Worm (Caenorhabditis elegans): ENCODE data around the gene cah-4.

The cah-4 gene

ce11 chrX:13543350-13543749 lies 976 bp downstream of the cah-4 start:
- TF ChIP-seq dao-5 (tag; optimal IDR thresholded peaks at IDR 0.05) = no peak
- no peak for TF ChIP-seq W03F9.2 (tag; optimal IDR thresholded peaks at IDR 0.05)
- TF ChIP-seq him-1 (tag; optimal IDR thresholded peaks at IDR 0.05) = no peak

ce11 chrX:13544544-13545021 lies 2.2 kb downstream of the cah-4 start:
- TF ChIP-seq dao-5 (tag; optimal IDR thresholded peaks at IDR 0.05) (no peak), him-1 (tag; optimal IDR thresholded peaks at IDR 0.05) (no peak), W03F9.2 (tag; optimal IDR thresholded peaks at IDR 0.05) (no peak)

ce11 chrX:13550890-13551289 lies 8.5 kb downstream of the cah-4 start, which contains the start of gene odr-1:
Gene odr-1 (minus strand): TSS chrX:13550990.
- TF ChIP-seq dao-5 (tag; optimal IDR thresholded peaks at IDR 0.05) (no peak), him-1 (tag; optimal IDR thresholded peaks at IDR 0.05) (no peak), W03F9.2 (tag; optimal IDR thresholded peaks at IDR 0.05) (no peak)

ce11 chrX:13555098-13555497 lies 12.7 kb downstream of the cah-4 start:
- no peak for TF ChIP-seq W03F9.2 (tag; optimal IDR thresholded peaks at IDR 0.05)
- no peak for TF ChIP-seq dao-5 (tag; optimal IDR thresholded peaks at IDR 0.05)
- TF ChIP-seq him-1 (tag; optimal IDR thresholded peaks at IDR 0.05) = no peak

DNA sequence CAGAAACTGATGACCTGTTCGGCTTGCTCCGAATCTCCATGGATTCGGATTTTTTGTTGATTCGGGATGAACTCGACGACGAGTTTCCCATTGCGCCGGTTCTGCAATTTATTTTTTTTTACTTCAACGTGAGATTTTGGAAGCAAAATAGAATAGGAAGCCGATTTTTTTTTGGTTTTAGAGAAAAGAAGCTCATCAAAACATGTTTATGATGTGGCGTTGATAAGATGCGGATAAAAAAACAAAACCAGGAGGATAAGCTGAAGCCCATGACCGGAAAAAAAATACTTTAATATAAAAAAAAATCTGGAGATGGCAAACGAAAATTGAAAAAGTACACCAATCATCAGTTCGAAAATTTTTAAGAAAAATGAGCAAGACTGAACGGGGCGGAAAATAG lies 13.7 kb downstream of the cah-4 start, which contains the start of gene glb-20:
Gene glb-20, minus strand, starts transcription at position 101 of the 400 bp plus-strand sequence.
- no peak for TF ChIP-seq W03F9.2 (tag; optimal IDR thresholded peaks at IDR 0.05)
- no peak for TF ChIP-seq dao-5 (tag; optimal IDR thresholded peaks at IDR 0.05)
- no peak for TF ChIP-seq him-1 (tag; optimal IDR thresholded peaks at IDR 0.05)

ce11 chrX:13558667-13559066 lies 16.3 kb downstream of the cah-4 start:
- TF ChIP-seq him-1 (tag; optimal IDR thresholded peaks at IDR 0.05) (no peak), W03F9.2 (tag; optimal IDR thresholded peaks at IDR 0.05) (no peak), dao-5 (tag; optimal IDR thresholded peaks at IDR 0.05) (no peak)

ce11 chrX:13561954-13562353 lies 19.6 kb downstream of the cah-4 start:
- no peak for TF ChIP-seq W03F9.2 (tag; optimal IDR thresholded peaks at IDR 0.05)

DNA sequence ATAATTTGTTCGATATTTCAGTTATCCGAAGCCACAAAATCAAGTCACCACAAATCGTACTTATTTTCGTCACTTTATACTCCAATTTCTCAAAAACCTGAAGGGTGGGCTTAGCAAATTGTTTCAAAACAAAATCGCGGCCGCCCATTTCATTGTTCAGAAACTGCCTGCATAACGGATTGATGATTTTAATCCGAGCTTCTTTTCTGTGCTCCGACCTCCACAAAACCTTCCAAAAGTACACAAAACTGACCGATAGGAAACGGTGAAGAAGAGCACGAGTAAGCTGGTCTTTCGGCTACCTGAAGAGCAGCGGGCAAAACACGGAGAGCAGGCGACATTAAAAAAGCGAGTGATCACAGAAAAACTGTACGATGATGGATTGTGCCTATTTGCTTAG lies 24.1 kb downstream of the cah-4 start, which contains the start of gene R01E6.2:
Gene R01E6.2, minus strand, starts transcription at position 101 of the 400 bp plus-strand sequence.
- no peak for TF ChIP-seq W03F9.2 (tag; optimal IDR thresholded peaks at IDR 0.05)
- TF ChIP-seq him-1 (tag; optimal IDR thresholded peaks at IDR 0.05) = no peak
- no peak for TF ChIP-seq dao-5 (tag; optimal IDR thresholded peaks at IDR 0.05)

ce11 chrX:13569854-13570253 lies 27.5 kb downstream of the cah-4 start, which contains the start of gene R01E6.7:
Gene R01E6.7 (minus strand): TSS chrX:13569954.
- TF ChIP-seq dao-5 (tag; optimal IDR thresholded peaks at IDR 0.05) = no peak
- no peak for TF ChIP-seq W03F9.2 (tag; optimal IDR thresholded peaks at IDR 0.05)

DNA sequence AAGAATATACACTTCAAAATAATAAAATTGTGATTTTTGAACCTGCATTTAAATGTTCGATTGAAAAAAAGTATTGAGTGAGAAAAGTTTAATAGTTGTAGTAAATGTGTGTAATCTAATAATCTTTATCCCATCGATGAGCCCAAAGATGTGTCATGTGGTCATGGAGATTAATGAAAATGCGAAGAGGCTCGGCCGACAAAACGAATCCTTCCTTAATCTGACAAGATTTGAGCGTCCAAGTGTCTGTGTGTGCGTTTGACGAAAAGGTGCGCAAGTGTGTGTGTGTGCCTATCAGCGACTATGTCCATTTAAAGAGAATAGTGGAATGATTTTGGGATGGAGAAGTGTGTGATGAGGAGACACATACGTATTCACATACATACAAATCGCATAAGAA lies 31.7 kb downstream of the cah-4 start:
- TF ChIP-seq him-1 (tag; optimal IDR thresholded peaks at IDR 0.05) = no peak
- no peak for TF ChIP-seq dao-5 (tag; optimal IDR thresholded peaks at IDR 0.05)
- TF ChIP-seq W03F9.2 (tag; optimal IDR thresholded peaks at IDR 0.05) = no peak

ce11 chrX:13578483-13578882 lies 36.1 kb downstream of the cah-4 start, which contains the start of gene F54B11.11:
Gene F54B11.11 (plus strand): TSS chrX:13578783.
- TF ChIP-seq W03F9.2 (tag; optimal IDR thresholded peaks at IDR 0.05) (no peak), him-1 (tag; optimal IDR thresholded peaks at IDR 0.05) (no peak), dao-5 (tag; optimal IDR thresholded peaks at IDR 0.05) (no peak)

- no peak for TF ChIP-seq him-1 (tag; optimal IDR thresholded peaks at IDR 0.05)
- TF ChIP-seq W03F9.2 (tag; optimal IDR thresholded peaks at IDR 0.05) = no peak
- no peak for TF ChIP-seq dao-5 (tag; optimal IDR thresholded peaks at IDR 0.05)
These were observed 39.4 kb downstream of the cah-4 start, which contains the start of gene F54B11.10 for ce11 chrX:13581820-13582219. Gene F54B11.10 (plus strand): TSS chrX:13582120.

- no peak for TF ChIP-seq W03F9.2 (tag; optimal IDR thresholded peaks at IDR 0.05)
- no peak for TF ChIP-seq him-1 (tag; optimal IDR thresholded peaks at IDR 0.05)
- TF ChIP-seq dao-5 (tag; optimal IDR thresholded peaks at IDR 0.05) = no peak
These were observed 41.5 kb downstream of the cah-4 start for ce11 chrX:13583895-13584344.

DNA sequence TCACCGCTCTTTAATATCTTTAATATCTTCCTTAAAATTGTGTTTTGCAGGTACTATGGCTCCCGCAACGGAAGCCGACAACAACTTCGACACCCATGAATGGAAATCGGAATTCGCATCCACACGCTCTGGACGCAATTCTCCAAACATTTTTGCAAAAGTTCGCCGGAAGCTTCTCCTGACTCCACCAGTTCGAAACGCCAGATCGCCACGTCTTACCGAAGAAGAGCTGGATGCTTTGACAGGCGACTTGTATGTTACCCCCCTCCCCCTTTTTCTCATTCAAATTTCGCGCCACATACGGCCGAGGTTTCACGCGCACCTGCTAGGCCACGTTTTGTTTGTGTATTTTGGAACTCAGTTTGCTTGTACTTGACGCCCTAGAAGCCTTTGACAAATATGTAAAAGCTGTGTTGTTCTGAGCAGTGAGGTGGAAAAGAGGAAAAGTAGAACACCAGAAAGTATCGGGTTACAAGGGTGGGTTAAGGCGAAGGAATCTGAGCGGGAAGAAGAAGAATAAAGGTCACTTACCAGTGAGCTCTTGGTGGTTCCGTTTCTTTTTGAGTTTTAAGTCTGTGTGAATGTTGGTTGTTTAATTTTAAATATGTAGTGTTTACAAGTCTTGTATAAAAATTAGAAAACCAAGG lies 42.5 kb downstream of the cah-4 start, which contains the start of gene unc-84:
Gene unc-84, plus strand, starts transcription at position 51 of the 647 bp plus-strand sequence.
- no peak for TF ChIP-seq him-1 (tag; optimal IDR thresholded peaks at IDR 0.05)
- TF ChIP-seq W03F9.2 (tag; optimal IDR thresholded peaks at IDR 0.05) = no peak
- TF ChIP-seq dao-5 (tag; optimal IDR thresholded peaks at IDR 0.05) = no peak

ce11 chrX:13589735-13590134 lies 47.4 kb downstream of the cah-4 start, which contains the start of gene col-9:
Gene col-9 (plus strand): TSS chrX:13590035.
- no peak for TF ChIP-seq him-1 (tag; optimal IDR thresholded peaks at IDR 0.05)
